Fruit fly (Drosophila melanogaster) whole organism, prepupa: ENCODE data around the gene Gnpnat.

Experiments used
- CG32006 ChIP-seq: fragments of 200-800 bp; sonication (Bioruptor generic); optimal IDR thresholded peaks from 3 replicates; lab custom pipeline; 2017; ENCODE audit warnings: missing biosample characterization, mild to moderate bottlenecking, missing genetic modification characterization
- CG3919 ChIP-seq: fragments of 200-800 bp; sonication (Bioruptor generic); optimal IDR thresholded peaks from 3 replicates; lab custom pipeline; 2016; ENCODE audit warnings: missing biosample characterization, missing genetic modification characterization
- achi ChIP-seq: fragments of 200-800 bp; sonication (Bioruptor generic); optimal IDR thresholded peaks from 3 replicates; lab custom pipeline; 2016; ENCODE audit warnings: missing biosample characterization, missing genetic modification characterization
- cyc ChIP-seq: fragments of 200-800 bp; sonication (Bioruptor generic); optimal IDR thresholded peaks from 3 replicates; lab custom pipeline; 2016; ENCODE audit warnings: missing biosample characterization, missing genetic modification characterization
- net ChIP-seq: fragments of 200-800 bp; sonication (Bioruptor generic); optimal IDR thresholded peaks from 3 replicates; lab custom pipeline; 2016; ENCODE audit warnings: missing biosample characterization, missing genetic modification characterization
- svp ChIP-seq: fragments of 200-800 bp; sonication (Bioruptor generic); peaks from one replicate; lab custom pipeline; 2016; ENCODE audit warnings: missing biosample characterization, missing genetic modification characterization

dm6 chr3R:29771645-29772089 lies 33.6 kb downstream of the Gnpnat start:
- TF ChIP-seq CG32006 (GFP tag; lab: Kevin White, UChicago) (no peak), cyc (GFP tag; lab: Kevin White, UChicago) (no peak), net (GFP tag; lab: Kevin White, UChicago) (no peak), svp (GFP tag; lab: Kevin White, UChicago) (no peak), CG3919 (GFP tag; lab: Kevin White, UChicago) (no peak), achi (no peak)
